Fruit fly (Drosophila melanogaster): ENCODE measurements around the gene CG44836.

The CG44836 gene

DNA sequence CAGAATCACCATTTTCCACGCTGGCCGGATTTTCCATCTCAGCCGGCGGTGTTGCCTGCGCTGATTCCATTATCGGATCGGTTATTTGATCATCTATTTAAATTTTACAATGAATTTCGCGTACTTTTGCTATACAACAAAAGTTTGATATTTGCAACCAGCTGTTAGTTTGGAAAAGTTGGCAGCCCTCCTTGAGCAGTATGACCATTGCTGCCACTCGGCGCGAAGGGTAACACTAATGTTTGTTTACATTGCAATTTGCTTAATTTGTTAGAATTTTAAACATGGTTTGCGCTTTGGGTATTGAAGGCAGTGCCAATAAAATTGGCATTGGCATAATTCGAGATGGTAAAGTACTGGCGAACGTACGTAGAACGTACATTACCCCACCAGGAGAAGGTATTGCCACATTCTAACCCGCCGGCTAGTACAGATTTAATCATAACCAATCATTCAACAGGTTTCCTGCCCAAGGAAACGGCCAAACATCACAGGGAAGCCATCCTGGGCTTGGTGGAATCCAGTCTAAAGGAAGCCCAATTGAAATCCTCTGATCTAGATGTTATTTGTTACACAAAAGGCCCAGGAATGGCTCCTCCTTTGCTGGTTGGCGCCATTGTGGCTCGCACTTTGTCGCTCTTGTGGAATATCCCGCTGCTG lies 48.2 kb downstream of the CG44836 start, which contains the start of the genes Golgin104 and Tcs3:
Gene Golgin104 (minus strand): TSS at position 182 of the 660 bp plus-strand sequence.
Gene Tcs3 (plus strand): TSS at position 222 of the 660 bp plus-strand sequence.
- TF ChIP-seq CG8478 (optimal IDR thresholded peaks at IDR 0.05) (no peak), CTCF (optimal IDR thresholded peaks at IDR 0.05) (no peak)

DNA sequence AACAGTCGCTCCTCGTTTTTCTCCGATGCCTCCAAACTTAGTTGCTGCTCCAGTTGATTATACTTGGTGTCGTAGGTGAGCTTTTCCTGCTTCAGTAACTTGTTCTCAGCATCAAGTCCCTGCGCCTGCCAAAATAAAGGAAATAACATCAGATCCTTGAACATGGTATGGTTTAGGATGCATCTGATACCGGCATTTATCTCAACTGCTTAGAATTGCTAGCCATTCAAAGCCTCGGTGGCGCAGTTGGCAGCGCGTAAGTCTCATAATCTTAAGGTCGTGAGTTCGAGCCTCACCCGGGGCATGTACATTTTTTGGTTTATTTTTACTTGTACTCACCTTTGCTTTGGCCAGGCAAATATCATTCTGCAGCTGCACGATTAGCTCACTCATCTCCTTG lies 50.4 kb downstream of the CG44836 start:
- TF ChIP-seq CTCF (optimal IDR thresholded peaks at IDR 0.05) (no peak), CG8478 (optimal IDR thresholded peaks at IDR 0.05) (no peak)

DNA sequence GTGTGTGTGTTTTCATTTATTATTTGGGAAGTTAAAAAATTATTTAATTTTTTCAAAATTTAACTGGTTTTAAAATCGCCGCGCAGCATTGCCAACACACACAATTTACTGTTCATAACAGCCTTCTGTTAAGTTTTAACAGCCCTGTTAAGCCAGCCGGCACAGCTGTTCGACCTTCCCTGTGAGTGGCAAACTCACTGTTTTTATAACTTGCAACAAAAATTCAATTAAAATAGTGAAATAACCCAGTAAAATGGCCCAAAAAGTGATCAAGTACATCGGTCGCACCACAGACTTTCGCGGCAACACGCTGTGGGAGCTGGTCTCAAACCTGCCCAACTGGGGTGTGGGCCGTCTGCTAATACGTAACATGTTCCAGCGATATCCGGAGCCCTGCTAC lies 52.2 kb downstream of the CG44836 start, which contains the start of gene mRpS34:
Gene mRpS34 (plus strand): TSS at position 161 of the 400 bp plus-strand sequence.
- TF ChIP-seq CG8478 (optimal IDR thresholded peaks at IDR 0.05) (no peak), CTCF (optimal IDR thresholded peaks at IDR 0.05) (no peak)

DNA sequence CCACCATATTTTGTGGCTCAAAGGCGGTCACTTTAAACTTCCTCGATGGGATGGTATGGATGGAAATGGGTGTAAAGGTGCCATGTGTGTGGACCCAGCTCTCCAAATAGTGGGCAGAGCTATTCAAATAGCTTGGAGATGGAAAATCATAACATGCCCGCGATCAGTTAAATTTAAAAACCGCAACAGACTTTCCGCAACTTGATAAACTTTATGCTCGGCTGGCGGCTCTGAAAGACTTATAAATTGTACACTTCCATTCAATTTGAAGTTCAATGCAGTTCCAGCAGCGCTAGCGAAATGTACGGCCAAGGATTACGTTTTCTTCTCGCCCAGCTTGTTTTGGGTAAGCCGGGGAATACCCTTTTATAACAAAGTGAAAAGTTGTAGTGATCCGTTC lies 54.1 kb downstream of the CG44836 start, which contains the start of gene CG33257:
Gene CG33257 (plus strand): TSS at position 301 of the 400 bp plus-strand sequence.
- TF ChIP-seq CTCF (optimal IDR thresholded peaks at IDR 0.05) (no peak), CG8478 (optimal IDR thresholded peaks at IDR 0.05) (no peak)
